Fruit fly (Drosophila melanogaster) whole organism, prepupa: ENCODE results near the gene Cht7.

ENCODE experiments used
- Blimp-1 ChIP-seq: fragments of 200-800 bp; sonication (Bioruptor generic); optimal IDR thresholded peaks from 3 replicates; lab custom pipeline; 2017; ENCODE audit warnings: missing biosample characterization, missing genetic modification characterization, mild to moderate bottlenecking, moderate library complexity, missing genetic modification reagents
- CG10669 ChIP-seq: fragments of 200-800 bp; sonication (Bioruptor generic); optimal IDR thresholded peaks from 3 replicates; lab custom pipeline; 2018; ENCODE audit warnings: missing biosample characterization, mild to moderate bottlenecking, missing genetic modification characterization, moderate library complexity
- CG11294 ChIP-seq: fragments of 200-800 bp; sonication (Bioruptor generic); IDR thresholded peaks from 2 replicates; pipeline ENCODE4 v1.3.6; 2022; ENCODE audit warnings: missing biosample characterization, missing genetic modification characterization
- CG15336 ChIP-seq: fragments of 200-800 bp; sonication (Bioruptor generic); IDR thresholded peaks from 2 replicates; pipeline ENCODE4 v1.3.6; 2022; ENCODE audit warnings: missing biosample characterization, missing genetic modification characterization
- CG1621 ChIP-seq: fragments of 200-800 bp; sonication (Bioruptor generic); optimal IDR thresholded peaks from 3 replicates; lab custom pipeline; 2018; ENCODE audit warnings: missing biosample characterization, mild to moderate bottlenecking, missing genetic modification characterization
- CG16779 ChIP-seq: fragments of 200-800 bp; sonication (Bioruptor generic); optimal IDR thresholded peaks from 3 replicates; lab custom pipeline; 2017; ENCODE audit warnings: missing biosample characterization, mild to moderate bottlenecking, missing genetic modification characterization
- CG3032 ChIP-seq: fragments of 200-800 bp; optimal IDR thresholded peaks from 2 replicates; lab custom pipeline; 2019; ENCODE audit warnings: missing biosample characterization, mild to moderate bottlenecking, missing genetic modification characterization, moderate library complexity
- CG34406 ChIP-seq: fragments of 200-800 bp; sonication (Bioruptor generic); optimal IDR thresholded peaks from 3 replicates; lab custom pipeline; 2016; ENCODE audit warnings: missing biosample characterization, missing genetic modification characterization
- CG3919 ChIP-seq: fragments of 200-800 bp; sonication (Bioruptor generic); optimal IDR thresholded peaks from 3 replicates; lab custom pipeline; 2016; ENCODE audit warnings: missing biosample characterization, missing genetic modification characterization
- CG4318 ChIP-seq: fragments of 200-800 bp; sonication (Bioruptor generic); optimal IDR thresholded peaks from 3 replicates; lab custom pipeline; 2017; ENCODE audit warnings: missing biosample characterization, mild to moderate bottlenecking, missing genetic modification characterization
- CG6163 ChIP-seq: fragments of 200-800 bp; sonication (Bioruptor generic); IDR thresholded peaks from 3 replicates; pipeline ENCODE4 v1.3.6; 2022; ENCODE audit warnings: missing biosample characterization, missing genetic modification characterization
- CG6792 ChIP-seq: fragments of 200-800 bp; sonication (Bioruptor generic); optimal IDR thresholded peaks from 3 replicates; lab custom pipeline; 2016; ENCODE audit warnings: missing biosample characterization, missing genetic modification characterization
- CG6854 ChIP-seq: fragments of 200-800 bp; sonication (Bioruptor generic); optimal IDR thresholded peaks from 2 replicates; lab custom pipeline; 2017; ENCODE audit warnings: missing biosample characterization, mild to moderate bottlenecking, missing genetic modification characterization
- CG7368 ChIP-seq: fragments of 200-800 bp; sonication (Bioruptor generic); optimal IDR thresholded peaks from 3 replicates; lab custom pipeline; 2016; ENCODE audit warnings: missing biosample characterization, missing genetic modification characterization
- CG8119 ChIP-seq: fragments of 200-800 bp; sonication (Bioruptor generic); IDR thresholded peaks from 3 replicates; pipeline ENCODE4 v1.3.6; 2022; ENCODE audit warnings: missing biosample characterization, missing genetic modification characterization
- CG8319 ChIP-seq: fragments of 200-800 bp; sonication (Bioruptor generic); optimal IDR thresholded peaks from 3 replicates; lab custom pipeline; 2016; ENCODE audit warnings: missing biosample characterization, missing genetic modification characterization
- CG9139 ChIP-seq: fragments of 200-800 bp; sonication (Bioruptor generic); optimal IDR thresholded peaks from 3 replicates; lab custom pipeline; 2017; ENCODE audit warnings: missing biosample characterization, mild to moderate bottlenecking, missing genetic modification characterization
- Eip75B ChIP-seq: fragments of 200-800 bp; sonication (Bioruptor generic); optimal IDR thresholded peaks from 3 replicates; lab custom pipeline; 2016; ENCODE audit warnings: missing biosample characterization, missing genetic modification characterization
- Eip93F ChIP-seq: fragments of 200-800 bp; sonication (Bioruptor generic); optimal IDR thresholded peaks from 2 replicates; lab custom pipeline; 2016; ENCODE audit warnings: missing biosample characterization, mild to moderate bottlenecking, missing genetic modification characterization
- Ets21C ChIP-seq: fragments of 200-800 bp; sonication (Bioruptor generic); optimal IDR thresholded peaks from 3 replicates; lab custom pipeline; 2016; ENCODE audit warnings: missing biosample characterization, missing genetic modification characterization
- Ets96B ChIP-seq: fragments of 200-800 bp; optimal IDR thresholded peaks from 2 replicates; lab custom pipeline; 2019; ENCODE audit warnings: missing biosample characterization, mild to moderate bottlenecking, missing genetic modification characterization, moderate library complexity
- Hr39 ChIP-seq: fragments of 200-800 bp; sonication (Bioruptor generic); optimal IDR thresholded peaks from 2 replicates; lab custom pipeline; 2016; ENCODE audit warnings: missing biosample characterization, missing genetic modification characterization
- Met ChIP-seq: fragments of 200-800 bp; sonication (Bioruptor generic); optimal IDR thresholded peaks from 3 replicates; lab custom pipeline; 2016; ENCODE audit warnings: missing biosample characterization, missing genetic modification characterization
- OdsH ChIP-seq: fragments of 200-800 bp; sonication (Bioruptor generic); optimal IDR thresholded peaks from 3 replicates; lab custom pipeline; 2016; ENCODE audit warnings: missing biosample characterization, missing genetic modification characterization
- Smox ChIP-seq: fragments of 200-800 bp; sonication (Bioruptor generic); optimal IDR thresholded peaks from 3 replicates; lab custom pipeline; 2016; ENCODE audit warnings: missing biosample characterization, missing genetic modification characterization
- Sox102F ChIP-seq: fragments of 200-800 bp; sonication (Bioruptor generic); optimal IDR thresholded peaks from 2 replicates; lab custom pipeline; 2016; ENCODE audit warnings: missing biosample characterization, mild to moderate bottlenecking, missing genetic modification characterization
- Sox14 ChIP-seq: fragments of 200-800 bp; sonication (Bioruptor generic); optimal IDR thresholded peaks from 3 replicates; lab custom pipeline; 2016; ENCODE audit warnings: missing biosample characterization, missing genetic modification characterization
- Sox15 ChIP-seq: fragments of 200-800 bp; sonication (Bioruptor generic); optimal IDR thresholded peaks from 3 replicates; lab custom pipeline; 2016; ENCODE audit warnings: missing biosample characterization, missing genetic modification characterization
- achi ChIP-seq: fragments of 200-800 bp; sonication (Bioruptor generic); optimal IDR thresholded peaks from 3 replicates; lab custom pipeline; 2016; ENCODE audit warnings: missing biosample characterization, missing genetic modification characterization
- acj6 ChIP-seq: fragments of 200-800 bp; sonication (Bioruptor generic); optimal IDR thresholded peaks from 3 replicates; lab custom pipeline; 2016; ENCODE audit warnings: missing biosample characterization, missing genetic modification characterization
- dac ChIP-seq: fragments of 200-800 bp; sonication (Bioruptor generic); optimal IDR thresholded peaks from 2 replicates; lab custom pipeline; 2017; ENCODE audit warnings: missing biosample characterization, mild to moderate bottlenecking, missing genetic modification characterization
- dsx ChIP-seq: fragments of 200-800 bp; optimal IDR thresholded peaks from 3 replicates; lab custom pipeline; 2019; ENCODE audit warnings: missing biosample characterization, mild to moderate bottlenecking, missing genetic modification characterization, moderate library complexity; ENCODE audit not compliant: poor library complexity, severe bottlenecking
- eg ChIP-seq: fragments of 200-800 bp; sonication (Bioruptor generic); IDR thresholded peaks from 3 replicates; pipeline ENCODE4 v1.3.6; 2022; ENCODE audit warnings: missing biosample characterization, missing genetic modification characterization
- esn ChIP-seq: fragments of 200-800 bp; sonication (Bioruptor generic); optimal IDR thresholded peaks from 2 replicates; lab custom pipeline; 2016; ENCODE audit warnings: missing biosample characterization, mild to moderate bottlenecking, missing genetic modification characterization, moderate library complexity
- fd59A ChIP-seq: fragments of 200-800 bp; sonication (Bioruptor generic); optimal IDR thresholded peaks from 2 replicates; lab custom pipeline; 2017; ENCODE audit warnings: missing biosample characterization, mild to moderate bottlenecking, missing genetic modification characterization, missing genetic modification reagents
- fd85E ChIP-seq: fragments of 200-800 bp; sonication (Bioruptor generic); optimal IDR thresholded peaks from 3 replicates; lab custom pipeline; 2016; ENCODE audit warnings: missing biosample characterization, missing genetic modification characterization
- pdm3 ChIP-seq: fragments of 200-800 bp; sonication (Bioruptor generic); optimal IDR thresholded peaks from 3 replicates; lab custom pipeline; 2016; ENCODE audit warnings: missing biosample characterization, missing genetic modification characterization
- spab ChIP-seq: fragments of 200-800 bp; sonication (Bioruptor generic); optimal IDR thresholded peaks from 2 replicates; lab custom pipeline; 2017; ENCODE audit warnings: missing biosample characterization, mild to moderate bottlenecking, missing genetic modification characterization, missing genetic modification reagents
- ss ChIP-seq, 2 experiments: fragments of 200-800 bp; sonication (Bioruptor generic); optimal IDR thresholded peaks; 2 replicates in 1 of 2; 3 replicates in 1 of 2; lab custom pipeline; 2017 to 2018; ENCODE audit warnings: mild to moderate bottlenecking in 2 of 2, missing biosample characterization in 2 of 2, missing genetic modification characterization in 2 of 2, moderate library complexity in 1 of 2
- svp ChIP-seq: fragments of 200-800 bp; sonication (Bioruptor generic); peaks from one replicate; lab custom pipeline; 2016; ENCODE audit warnings: missing biosample characterization, missing genetic modification characterization
- topi ChIP-seq: fragments of 200-800 bp; sonication (Bioruptor generic); optimal IDR thresholded peaks from 3 replicates; lab custom pipeline; 2016; ENCODE audit warnings: missing biosample characterization, missing genetic modification characterization
- vri ChIP-seq: fragments of 200-800 bp; sonication (Bioruptor generic); optimal IDR thresholded peaks from 3 replicates; lab custom pipeline; 2016; ENCODE audit warnings: missing biosample characterization, mild to moderate bottlenecking, missing genetic modification characterization

The Cht7 gene

dm6 chr3L:3106908-3107821, at the start of gene Cht7 (continued):
- TF ChIP-seq CG10669 (GFP tag; lab: Kevin White, UChicago) = peak; percentile 88
- peak; percentile 93 for TF ChIP-seq dac (GFP tag; lab: Kevin White, UChicago)
- TF ChIP-seq OdsH (GFP tag; lab: Kevin White, UChicago) = peak; percentile 94
- TF ChIP-seq Sox15 (GFP tag; lab: Kevin White, UChicago) = peak; percentile 75
- peak; percentile 81 for TF ChIP-seq CG6163
- TF ChIP-seq CG3032 (tag; lab: Kevin White, UChicago) = peak; percentile 90
- peak; percentile 91 for TF ChIP-seq acj6
- peak; percentile 86 for TF ChIP-seq Ets96B (tag; lab: Kevin White, UChicago)
- peak; percentile 74 for TF ChIP-seq CG8319 (GFP tag; lab: Kevin White, UChicago)
- peak; percentile 37 for TF ChIP-seq Ets21C (GFP tag; lab: Kevin White, UChicago)
- TF ChIP-seq fd85E (GFP tag; lab: Kevin White, UChicago) = peak; percentile 44
- TF ChIP-seq, all 60 proteins: peak for 57

dm6 chr3L:3150376-3150775, 43.6 kb upstream of the Cht7 start:
- no peak for TF ChIP-seq Ets96B (tag; lab: Kevin White, UChicago)

dm6 chr3L:3149060-3149872, 42.5 kb upstream of the Cht7 start:
- TF ChIP-seq Hr39 (GFP tag; lab: Kevin White, UChicago) = no peak
- no peak for TF ChIP-seq CG3919 (GFP tag; lab: Kevin White, UChicago)
- no peak for TF ChIP-seq CG7368
- no peak for TF ChIP-seq spab (GFP tag; lab: Kevin White, UChicago)
- peak; percentile 10; the same call in 1 of the 3 replicates for TF ChIP-seq CG6163
- no peak for TF ChIP-seq Sox102F
- TF ChIP-seq CG9139 (GFP tag; lab: Kevin White, UChicago) = no peak
- no peak; the same call in 2 of the 3 replicates for TF ChIP-seq eg (GFP tag; lab: Robert Waterston, UW)
- peak; percentile 88 for TF ChIP-seq svp (GFP tag; lab: Kevin White, UChicago)
- TF ChIP-seq topi (GFP tag; lab: Kevin White, UChicago) = no peak
- TF ChIP-seq CG1621 (tag; lab: Kevin White, UChicago) = no peak
- no peak for TF ChIP-seq achi (GFP tag; lab: Kevin White, UChicago)
- TF ChIP-seq Smox (GFP tag; lab: Kevin White, UChicago) = no peak
- peak; percentile 50 for TF ChIP-seq CG15336 (GFP tag; lab: Robert Waterston, UW)
- no peak for TF ChIP-seq OdsH (GFP tag; lab: Kevin White, UChicago)
- TF ChIP-seq CG16779 (tag; lab: Kevin White, UChicago) = peak; percentile 19
- no peak for TF ChIP-seq Sox14
- TF ChIP-seq Eip93F (GFP tag; lab: Kevin White, UChicago) = no peak
- peak in 1 of 2 experiments; percentile 27 for TF ChIP-seq ss (GFP tag; optimal IDR thresholded peaks at IDR 0.05; lab: Kevin White, UChicago)
- no peak for TF ChIP-seq esn (GFP tag; lab: Kevin White, UChicago)
- TF ChIP-seq CG34406 = no peak
- TF ChIP-seq Blimp-1 (GFP tag; lab: Kevin White, UChicago) = no peak
- no peak for TF ChIP-seq acj6
- TF ChIP-seq Eip75B (GFP tag; lab: Kevin White, UChicago) = no peak
- TF ChIP-seq CG6792 (GFP tag; lab: Kevin White, UChicago) = no peak
- no peak for TF ChIP-seq Sox15 (GFP tag; lab: Kevin White, UChicago)
- TF ChIP-seq fd59A = no peak
- TF ChIP-seq pdm3 = no peak
- peak; percentile 41; the same call in 1 of the 3 replicates for TF ChIP-seq CG8119 (GFP tag; lab: Robert Waterston, UW)
- TF ChIP-seq Met (GFP tag; lab: Kevin White, UChicago) = no peak
- no peak for TF ChIP-seq CG4318 (GFP tag; lab: Kevin White, UChicago)
- TF ChIP-seq fd85E (GFP tag; lab: Kevin White, UChicago) = no peak
- no peak for TF ChIP-seq dsx (GFP tag; lab: Kevin White, UChicago)
- TF ChIP-seq Ets21C (GFP tag; lab: Kevin White, UChicago) = no peak
- no peak for TF ChIP-seq CG10669 (GFP tag; lab: Kevin White, UChicago)
- TF ChIP-seq CG6854 (GFP tag; lab: Kevin White, UChicago) = no peak
- no peak for TF ChIP-seq CG11294
- TF ChIP-seq vri (GFP tag; lab: Kevin White, UChicago) = peak; percentile 99
- no peak for TF ChIP-seq CG3032 (tag; lab: Kevin White, UChicago)
